Worm (Caenorhabditis elegans): ENCODE results near the gene C31H2.14.

ce11 chrX:5115511-5115910 is 32.5 kb upstream of the C31H2.14 start:
- TF ChIP-seq hlh-11 (tag; optimal IDR thresholded peaks at IDR 0.05) (no peak), Y5F2A.4 (GFP tag; optimal IDR thresholded peaks at IDR 0.05) (no peak)
